Worm (Caenorhabditis elegans) whole organism, L4 larva: ENCODE results near the gene pqn-96.

Experiments
- F10B5.3 ChIP-seq: sonication (generic microtip); optimal IDR thresholded peaks from 2 replicates; lab custom pipeline; 2016; ENCODE audit warnings: mild to moderate bottlenecking, missing genetic modification characterization, missing compliant biosample characterization
- aha-1 ChIP-seq: fragments of 150-350 bp; peaks from one replicate; lab custom pipeline; 2014; ENCODE audit warnings: missing biosample characterization, missing genetic modification characterization
- hif-1 ChIP-seq, 2 experiments: sonication (generic microtip); optimal IDR thresholded peaks; 2 replicates each; lab custom pipeline; 2016 to 2017; ENCODE audit warnings: missing compliant biosample characterization in 2 of 2, missing genetic modification characterization in 2 of 2, missing genetic modification reagents in 2 of 2, missing genotype in 2 of 2, mild to moderate bottlenecking in 1 of 2
- mep-1 ChIP-seq: fragments of 150-350 bp; sonication (generic microtip); optimal IDR thresholded peaks from 3 replicates; lab custom pipeline; 2014; ENCODE audit warnings: missing biosample characterization, missing genetic modification characterization
- mes-2 ChIP-seq: sonication (generic microtip); optimal IDR thresholded peaks from 2 replicates; lab custom pipeline; 2016; ENCODE audit warnings: missing genotype, mild to moderate bottlenecking, missing genetic modification characterization, missing compliant biosample characterization; ENCODE audit not compliant: poor library complexity, severe bottlenecking
- nhr-11 ChIP-seq: fragments of 150-350 bp; optimal IDR thresholded peaks from 2 replicates; lab custom pipeline; 2014; ENCODE audit warnings: missing biosample characterization, missing genetic modification characterization
- pqm-1 ChIP-seq: sonication (generic microtip); optimal IDR thresholded peaks from 2 replicates; lab custom pipeline; 2017; ENCODE audit warnings: missing biosample characterization, missing genetic modification characterization
- unc-62 ChIP-seq, 3 experiments: fragments of 150-350 bp in 1 of 3; sonication (generic microtip); optimal IDR thresholded peaks in 2 of 3; peaks in 1 of 3; 1 replicate in 1 of 3; 2 replicates in 2 of 3; lab custom pipeline; 2014 to 2017; ENCODE audit warnings: missing biosample characterization in 3 of 3, missing genetic modification characterization in 3 of 3, missing genetic modification reagents in 3 of 3, missing genotype in 1 of 3
- ztf-7 ChIP-seq: fragments of 150-350 bp; optimal IDR thresholded peaks from 2 replicates; lab custom pipeline; 2014; ENCODE audit warnings: missing biosample characterization, missing genetic modification characterization

DNA sequence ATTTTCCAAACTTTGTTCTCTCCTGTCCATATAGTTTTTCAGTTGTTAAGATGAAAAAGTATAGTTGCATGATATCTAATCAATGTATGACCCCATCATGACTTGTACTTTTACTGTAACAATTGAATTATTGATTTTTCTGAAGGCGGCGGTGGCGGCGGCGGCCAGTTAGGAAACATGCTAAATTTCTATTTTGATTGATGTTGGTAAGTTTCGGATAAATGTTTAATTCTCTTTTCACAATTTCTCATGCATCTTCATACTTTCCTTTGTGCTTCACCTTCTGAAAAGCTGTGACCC is 21.3 kb downstream of the pqn-96 start, which contains the start of gene sor-1:
- TF ChIP-seq aha-1 (tag; lab: Kevin White, UChicago) (no peak), mep-1 (no peak), unc-62 (GFP tag; optimal IDR thresholded peaks at IDR 0.05 in 1 of 2; lab: Kevin White, UChicago) (no peak), unc-62 (tag; optimal IDR thresholded peaks at IDR 0.05; lab: Kevin White, UChicago) (no peak), ztf-7 (tag; lab: Kevin White, UChicago) (no peak), nhr-11 (no peak), hif-1 (tag; optimal IDR thresholded peaks at IDR 0.05; lab: Kevin White, UChicago) (no peak), mes-2 (tag; lab: Kevin White, UChicago) (no peak), pqm-1 (tag; lab: Kevin White, UChicago) (no peak), F10B5.3 (no peak)
